Worm (Caenorhabditis elegans) whole organism, L4 larva: Measurements from ENCODE around the gene srd-12.

ENCODE experiments used
- egl-27 ChIP-seq: sonication (generic microtip); optimal IDR thresholded peaks from 3 replicates; lab custom pipeline; 2017; ENCODE audit warnings: missing biosample characterization, missing genetic modification reagents, missing genetic modification characterization
- mdl-1 ChIP-seq, 2 experiments: fragments of 150-350 bp in 1 of 2; sonication (generic microtip) in 1 of 2; optimal IDR thresholded peaks; 2 replicates each; lab custom pipeline; 2014 to 2017; ENCODE audit warnings: missing biosample characterization in 2 of 2, missing genetic modification characterization in 2 of 2
- nhr-11 ChIP-seq: fragments of 150-350 bp; optimal IDR thresholded peaks from 2 replicates; lab custom pipeline; 2014; ENCODE audit warnings: missing biosample characterization, missing genetic modification characterization
- skn-1 ChIP-seq: fragments of 150-350 bp; optimal IDR thresholded peaks from 2 replicates; lab custom pipeline; 2014; ENCODE audit warnings: missing biosample characterization, missing genetic modification characterization
- unc-39 ChIP-seq: sonication (generic microtip); optimal IDR thresholded peaks from 2 replicates; lab custom pipeline; 2017; ENCODE audit warnings: missing biosample characterization, missing genetic modification characterization
- vab-7 ChIP-seq: fragments of 200-800 bp; sonication (Bioruptor generic); IDR thresholded peaks from 2 replicates; pipeline ENCODE4 v1.3.6; 2022; ENCODE audit warnings: missing genetic modification reagents, missing genetic modification characterization, missing compliant biosample characterization

DNA sequence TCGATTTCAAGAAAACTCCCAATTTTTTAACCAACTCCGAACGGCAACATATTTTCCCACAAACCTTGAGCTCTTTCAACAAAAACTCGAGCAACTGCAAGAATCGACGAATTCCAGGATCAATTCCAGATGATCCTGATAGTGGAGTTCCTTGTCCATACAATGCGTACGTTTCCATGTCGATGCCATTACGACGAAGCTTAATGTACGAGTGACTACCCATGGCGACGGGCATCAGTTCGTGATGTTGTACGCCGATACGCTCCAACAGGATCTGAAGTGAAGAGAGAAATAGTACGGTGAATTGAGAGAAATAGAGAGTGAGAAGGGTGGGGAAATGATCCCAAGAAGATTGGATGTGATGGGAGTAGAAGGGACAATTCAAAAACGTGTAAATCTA, 32.0 kb upstream of the srd-12 start:
- no peak for TF ChIP-seq skn-1 (tag; lab: Kevin White, UChicago)
- TF ChIP-seq nhr-11 (tag; lab: Kevin White, UChicago), result no peak
- no peak for TF ChIP-seq egl-27
- TF ChIP-seq unc-39 (tag; lab: Kevin White, UChicago), result no peak
- TF ChIP-seq vab-7 (GFP tag; lab: Robert Waterston, UW), result no peak
- no peak for TF ChIP-seq mdl-1 (tag; optimal IDR thresholded peaks at IDR 0.05; lab: Kevin White, UChicago)
